Fruit fly (Drosophila melanogaster) whole organism, embryonic: Measurements from ENCODE around the gene RhoGAP19D.

Experiments
- ATbp ChIP-seq: fragments of 200-800 bp; sonication (Bioruptor generic); optimal IDR thresholded peaks from 2 replicates; lab custom pipeline; 2017; ENCODE audit warnings: missing biosample characterization, mild to moderate bottlenecking, missing genetic modification characterization, missing genetic modification reagents
- Atf6 ChIP-seq: fragments of 200-800 bp; sonication (Bioruptor generic); IDR thresholded peaks from 2 replicates; pipeline ENCODE4 v1.3.6; 2022; ENCODE audit warnings: missing biosample characterization, missing genetic modification characterization
- BEAF-32 ChIP-seq: fragments of 200-800 bp; sonication (Bioruptor generic); optimal IDR thresholded peaks from 3 replicates; lab custom pipeline; 2017; ENCODE audit warnings: missing biosample characterization, missing genetic modification characterization, mild to moderate bottlenecking, moderate library complexity, missing genetic modification reagents
- CG11456 ChIP-seq: fragments of 200-800 bp; sonication (Bioruptor generic); IDR thresholded peaks from 3 replicates; pipeline ENCODE4 v1.3.6; 2022; ENCODE audit warnings: missing biosample characterization, missing genetic modification characterization
- CG1233 ChIP-seq: fragments of 200-800 bp; sonication (Bioruptor generic); optimal IDR thresholded peaks from 4 replicates; lab custom pipeline; 2018; ENCODE audit warnings: missing biosample characterization, mild to moderate bottlenecking, missing genetic modification characterization
- CG13287 ChIP-seq: fragments of 200-800 bp; sonication (Bioruptor generic); IDR thresholded peaks from 2 replicates; pipeline ENCODE4 v1.3.6; 2022; ENCODE audit warnings: missing biosample characterization, missing genetic modification characterization; ENCODE audit not compliant: partially characterized antibody
- CG13296 ChIP-seq: fragments of 200-800 bp; sonication (Bioruptor generic); optimal IDR thresholded peaks from 3 replicates; lab custom pipeline; 2018; ENCODE audit warnings: missing biosample characterization, mild to moderate bottlenecking, missing genetic modification characterization
- CG1602 ChIP-seq: fragments of 200-800 bp; sonication (Bioruptor generic); optimal IDR thresholded peaks from 3 replicates; lab custom pipeline; 2016; ENCODE audit warnings: missing biosample characterization, missing genetic modification characterization
- CG1792 ChIP-seq: fragments of 200-800 bp; sonication (Bioruptor generic); optimal IDR thresholded peaks from 2 replicates; lab custom pipeline; 2016; ENCODE audit warnings: missing biosample characterization, missing genetic modification characterization
- CG18262 ChIP-seq: fragments of 200-800 bp; optimal IDR thresholded peaks from 3 replicates; lab custom pipeline; 2019; ENCODE audit warnings: missing biosample characterization, mild to moderate bottlenecking, missing genetic modification characterization, moderate library complexity
- CG31224 ChIP-seq: fragments of 200-800 bp; sonication (Bioruptor generic); IDR thresholded peaks from 2 replicates; pipeline ENCODE4 v1.3.6; 2022; ENCODE audit warnings: missing biosample characterization, missing genetic modification characterization
- CG3407 ChIP-seq: fragments of 200-800 bp; sonication (Bioruptor generic); optimal IDR thresholded peaks from 2 replicates; lab custom pipeline; 2018; ENCODE audit warnings: missing biosample characterization, mild to moderate bottlenecking, missing genetic modification characterization
- CG3726 ChIP-seq: fragments of 200-800 bp; sonication (Bioruptor generic); IDR thresholded peaks from 3 replicates; pipeline ENCODE4, ENCODE4 v1.3.6; 2022; ENCODE audit warnings: missing biosample characterization, missing genetic modification characterization
- CG3995 ChIP-seq: fragments of 200-800 bp; sonication (Bioruptor generic); optimal IDR thresholded peaks from 3 replicates; lab custom pipeline; 2016; ENCODE audit warnings: missing biosample characterization, missing genetic modification characterization
- CG5245 ChIP-seq: fragments of 200-800 bp; sonication (Bioruptor generic); optimal IDR thresholded peaks from 3 replicates; lab custom pipeline; 2016; ENCODE audit warnings: missing biosample characterization, missing genetic modification characterization
- CG8924 ChIP-seq: fragments of 200-800 bp; optimal IDR thresholded peaks from 3 replicates; lab custom pipeline; 2019; ENCODE audit warnings: missing biosample characterization, mild to moderate bottlenecking, missing genetic modification characterization, moderate library complexity
- CG9437 ChIP-seq: fragments of 200-800 bp; sonication (Bioruptor generic); optimal IDR thresholded peaks from 2 replicates; lab custom pipeline; 2018; ENCODE audit warnings: missing biosample characterization, mild to moderate bottlenecking, missing genetic modification characterization
- D19A ChIP-seq: fragments of 200-800 bp; optimal IDR thresholded peaks from 3 replicates; lab custom pipeline; 2019; ENCODE audit warnings: missing biosample characterization, mild to moderate bottlenecking, missing genetic modification characterization, moderate library complexity
- Dad ChIP-seq: fragments of 200-800 bp; sonication (Bioruptor generic); optimal IDR thresholded peaks from 3 replicates; lab custom pipeline; 2016; ENCODE audit warnings: missing biosample characterization, missing genetic modification characterization
- E2f1 ChIP-seq: fragments of 200-800 bp; sonication (Bioruptor generic); IDR thresholded peaks from 2 replicates; pipeline ENCODE4 v1.3.6; 2022; ENCODE audit warnings: missing biosample characterization, missing genetic modification characterization
- E2f2 ChIP-seq: fragments of 200-800 bp; sonication (Bioruptor generic); IDR thresholded peaks from 2 replicates; pipeline ENCODE4 v1.3.6; 2022; ENCODE audit warnings: missing biosample characterization, missing genetic modification characterization
- H15 ChIP-seq: fragments of 200-800 bp; sonication (Bioruptor generic); IDR thresholded peaks from 3 replicates; pipeline ENCODE4 v1.3.6; 2022; ENCODE audit warnings: missing biosample characterization, missing genetic modification characterization
- HHEX ChIP-seq: fragments of 200-800 bp; sonication (Bioruptor generic); optimal IDR thresholded peaks from 3 replicates; lab custom pipeline; 2017; ENCODE audit warnings: missing biosample characterization, mild to moderate bottlenecking, missing genetic modification characterization, missing genetic modification reagents
- Hmr ChIP-seq: fragments of 200-800 bp; sonication (Bioruptor generic); optimal IDR thresholded peaks from 3 replicates; lab custom pipeline; 2017; ENCODE audit warnings: mild to moderate bottlenecking, missing biosample characterization, missing genetic modification reagents, missing genetic modification characterization
- MTF-1 ChIP-seq: fragments of 200-800 bp; sonication (Bioruptor generic); optimal IDR thresholded peaks from 2 replicates; lab custom pipeline; 2018; ENCODE audit warnings: missing biosample characterization, mild to moderate bottlenecking, missing genetic modification characterization, borderline replicate concordance
- Meics ChIP-seq: fragments of 200-800 bp; sonication (Bioruptor generic); optimal IDR thresholded peaks from 2 replicates; lab custom pipeline; 2017; ENCODE audit warnings: missing biosample characterization, mild to moderate bottlenecking, missing genetic modification characterization
- Mrtf ChIP-seq: fragments of 200-800 bp; sonication (Bioruptor generic); IDR thresholded peaks from 3 replicates; pipeline ENCODE4 v1.3.6; 2022; ENCODE audit warnings: missing biosample characterization, missing genetic modification characterization
- Oli ChIP-seq: fragments of 200-800 bp; sonication (Bioruptor generic); optimal IDR thresholded peaks from 2 replicates; lab custom pipeline; 2018; ENCODE audit warnings: missing biosample characterization, mild to moderate bottlenecking, missing genetic modification characterization, moderate library complexity
- Ptx1 ChIP-seq: fragments of 200-800 bp; sonication (Bioruptor generic); IDR thresholded peaks from 2 replicates; pipeline ENCODE4 v1.3.6; 2022; ENCODE audit warnings: missing biosample characterization, missing genetic modification characterization
- Rfx ChIP-seq: fragments of 200-800 bp; sonication (Bioruptor generic); IDR thresholded peaks from 2 replicates; pipeline ENCODE4 v1.3.6; 2022; ENCODE audit warnings: missing biosample characterization, missing genetic modification characterization
- Xbp1 ChIP-seq: fragments of 200-800 bp; sonication (Bioruptor generic); optimal IDR thresholded peaks from 3 replicates; lab custom pipeline; 2016; ENCODE audit warnings: missing biosample characterization, mild to moderate bottlenecking, missing genetic modification characterization
- ab ChIP-seq: fragments of 200-800 bp; sonication (Bioruptor generic); optimal IDR thresholded peaks from 2 replicates; lab custom pipeline; 2016; ENCODE audit warnings: missing biosample characterization, missing genetic modification characterization
- ara ChIP-seq: fragments of 200-800 bp; sonication (Bioruptor generic); IDR thresholded peaks from 2 replicates; pipeline ENCODE4 v1.3.6; 2022; ENCODE audit warnings: missing biosample characterization, missing genetic modification characterization
- chn ChIP-seq: fragments of 200-800 bp; sonication (Bioruptor generic); optimal IDR thresholded peaks from 2 replicates; lab custom pipeline; 2016; ENCODE audit warnings: missing biosample characterization, missing genetic modification characterization
- crc ChIP-seq: fragments of 200-800 bp; sonication (Bioruptor generic); optimal IDR thresholded peaks from 2 replicates; lab custom pipeline; 2016; ENCODE audit warnings: missing biosample characterization, missing genetic modification characterization
- eve ChIP-seq, 2 experiments: fragments of >200 bp; optimal IDR thresholded peaks; 2 replicates each; lab custom pipeline; 2017; ENCODE audit warnings: missing biosample characterization in 2 of 2, missing genetic modification characterization in 2 of 2
- fd96Cb ChIP-seq: fragments of 200-800 bp; sonication (Bioruptor generic); optimal IDR thresholded peaks from 2 replicates; lab custom pipeline; 2018; ENCODE audit warnings: missing biosample characterization, mild to moderate bottlenecking, missing genetic modification characterization, moderate library complexity
- hkb ChIP-seq, 2 experiments: fragments of 200-800 bp in 1 of 2; fragments of >200 bp in 1 of 2; sonication (Bioruptor generic) in 1 of 2; IDR thresholded peaks in 1 of 2; optimal IDR thresholded peaks in 1 of 2; 2 replicates each; pipeline versions ENCODE4 v1.3.6 to Lab custom; 2017 to 2022; ENCODE audit warnings: missing biosample characterization in 1 of 2, missing genetic modification characterization in 1 of 2
- ken ChIP-seq: fragments of 200-800 bp; sonication (Bioruptor generic); IDR thresholded peaks from 3 replicates; pipeline ENCODE4 v1.3.6; 2022; ENCODE audit warnings: missing biosample characterization, missing genetic modification characterization
- lilli ChIP-seq: fragments of 200-800 bp; sonication (Bioruptor generic); optimal IDR thresholded peaks from 3 replicates; lab custom pipeline; 2016; ENCODE audit warnings: missing biosample characterization, missing genetic modification characterization
- lola ChIP-seq, 3 experiments: fragments of >200 bp in 2 of 3; fragments of 200-800 bp in 1 of 3; sonication (Bioruptor generic) in 1 of 3; optimal IDR thresholded peaks; 2 replicates each; lab custom pipeline; 2017 to 2019; ENCODE audit warnings: missing biosample characterization in 3 of 3, missing genetic modification characterization in 3 of 3, mild to moderate bottlenecking in 1 of 3, moderate library complexity in 1 of 3
- odd ChIP-seq: fragments of 200-800 bp; sonication (Bioruptor generic); optimal IDR thresholded peaks from 2 replicates; lab custom pipeline; 2017; ENCODE audit warnings: missing biosample characterization, mild to moderate bottlenecking, missing genetic modification characterization
- org-1 ChIP-seq: fragments of 200-800 bp; sonication (Bioruptor generic); optimal IDR thresholded peaks from 2 replicates; lab custom pipeline; 2017; ENCODE audit warnings: missing biosample characterization, missing genetic modification characterization
- pho ChIP-seq: fragments of 200-800 bp; sonication (Bioruptor generic); optimal IDR thresholded peaks from 2 replicates; lab custom pipeline; 2016; ENCODE audit warnings: missing biosample characterization, missing genetic modification characterization
- pnt ChIP-seq: fragments of 200-800 bp; sonication (Bioruptor generic); optimal IDR thresholded peaks from 3 replicates; lab custom pipeline; 2016; ENCODE audit warnings: missing biosample characterization, missing genetic modification characterization
- shn ChIP-seq: fragments of 200-800 bp; sonication (Bioruptor generic); optimal IDR thresholded peaks from 3 replicates; lab custom pipeline; 2016; ENCODE audit warnings: missing biosample characterization, missing genetic modification characterization
- sob ChIP-seq: fragments of 200-800 bp; sonication (Bioruptor generic); IDR thresholded peaks from 2 replicates; pipeline ENCODE4 v1.3.6; 2022; ENCODE audit warnings: missing biosample characterization, missing genetic modification characterization
- ttk ChIP-seq: fragments of 200-800 bp; sonication (Bioruptor generic); IDR thresholded peaks from 2 replicates; pipeline ENCODE4 v2.1.2; 2022; ENCODE audit warnings: missing biosample characterization, missing genetic modification characterization
- vnd ChIP-seq: fragments of 200-800 bp; sonication (Bioruptor generic); IDR thresholded peaks from 3 replicates; pipeline ENCODE4 v1.3.6; 2022; ENCODE audit warnings: missing biosample characterization, missing genetic modification characterization; ENCODE audit not compliant: partially characterized antibody
- wor ChIP-seq: fragments of 200-800 bp; sonication (Bioruptor generic); IDR thresholded peaks from 2 replicates; pipeline ENCODE4 v1.3.6; 2022; ENCODE audit warnings: missing biosample characterization, missing genetic modification characterization

RhoGAP19D gene

DNA sequence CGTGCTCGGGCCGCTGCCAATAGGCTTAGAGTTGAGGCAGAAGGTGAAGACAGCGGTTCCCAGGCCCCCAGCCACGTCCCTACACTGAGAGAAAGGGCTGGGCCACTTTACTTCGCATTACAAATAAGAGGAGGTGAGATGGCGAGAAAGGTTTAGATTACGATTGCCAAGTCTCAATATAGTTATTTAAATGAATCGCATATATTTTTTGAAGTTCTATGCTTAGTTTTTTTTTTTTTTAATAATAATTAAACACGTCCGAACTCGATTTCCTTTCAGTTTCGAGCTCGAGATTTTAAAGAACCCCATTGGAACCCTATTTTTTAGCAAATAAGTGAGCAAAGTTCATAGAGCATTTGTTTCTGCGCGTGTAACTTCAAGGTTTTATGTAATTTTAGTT lies 2.7 kb downstream of the RhoGAP19D start (continued):
- no peak for TF ChIP-seq vnd (GFP tag; lab: Robert Waterston, UW)
- no peak for TF ChIP-seq pho (GFP tag; lab: Kevin White, UChicago)
- TF ChIP-seq chn (GFP tag; lab: Kevin White, UChicago): peak; percentile 3
- no peak for TF ChIP-seq MTF-1
- TF ChIP-seq Hmr (GFP tag; lab: Kevin White, UChicago): peak; percentile 44
- peak; percentile 64 for TF ChIP-seq Ptx1 (GFP tag; lab: Robert Waterston, UW)
- TF ChIP-seq CG8924 (tag; lab: Kevin White, UChicago): peak; percentile 22
- peak; percentile 34; the same call in 1 of the 2 replicates for TF ChIP-seq sob (GFP tag; lab: Robert Waterston, UW)
- TF ChIP-seq ab (GFP tag; lab: Kevin White, UChicago): peak; percentile 29
- peak; percentile 37 for TF ChIP-seq fd96Cb (tag; lab: Kevin White, UChicago)
- TF ChIP-seq ara (GFP tag; lab: Robert Waterston, UW): peak; percentile 14; the same call in 1 of the 2 replicates
- peak; percentile 52 for TF ChIP-seq lilli (GFP tag; lab: Kevin White, UChicago)
- TF ChIP-seq wor: no peak
- peak; percentile 49 for TF ChIP-seq HHEX (GFP tag; lab: Kevin White, UChicago)
- TF ChIP-seq CG18262 (tag; lab: Kevin White, UChicago): peak; percentile 51
- no peak for TF ChIP-seq CG1792 (GFP tag; lab: Kevin White, UChicago)
- TF ChIP-seq CG13287 (GFP tag; lab: Robert Waterston, UW): no peak
- peak; percentile 31 for TF ChIP-seq CG1602 (GFP tag; lab: Kevin White, UChicago)
- TF ChIP-seq ttk (GFP tag; lab: Robert Waterston, UW): 0 out of 2 replicates have a peak, but pooled peaks have one; percentile 34
- 0 out of 3 replicates have a peak, but pooled peaks have one; percentile 34 for TF ChIP-seq Mrtf (GFP tag; lab: Robert Waterston, UW)
- peak; percentile 9 for TF ChIP-seq CG3407
- peak; percentile 37; the same call in 1 of the 2 replicates for TF ChIP-seq Rfx
- peak; percentile 6 for TF ChIP-seq CG1233 (GFP tag; lab: Kevin White, UChicago)
- peak; percentile 17 for TF ChIP-seq pnt (GFP tag; lab: Kevin White, UChicago)
- TF ChIP-seq Xbp1 (GFP tag; lab: Kevin White, UChicago): peak; percentile 60
- no peak for TF ChIP-seq ken (GFP tag; lab: Robert Waterston, UW)
- TF ChIP-seq org-1 (GFP tag; lab: Kevin White, UChicago): peak; percentile 17
- peak; percentile 34 for TF ChIP-seq E2f2
- TF ChIP-seq Dad (GFP tag; lab: Kevin White, UChicago): peak; percentile 8
- peak; percentile 14 for TF ChIP-seq CG5245 (GFP tag; lab: Kevin White, UChicago)
- peak; percentile 59 for TF ChIP-seq ATbp
- no peak for TF ChIP-seq crc (GFP tag; lab: Kevin White, UChicago)
- TF ChIP-seq D19A (tag; lab: Kevin White, UChicago): no peak
- peak; percentile 27 for TF ChIP-seq CG9437 (GFP tag; lab: Kevin White, UChicago)
- 0 out of 2 replicates have a peak, but pooled peaks have one; percentile 39 for TF ChIP-seq Atf6
- 0 out of 3 replicates have a peak, but pooled peaks have one; percentile 55 for TF ChIP-seq CG11456
- TF ChIP-seq H15 (GFP tag; lab: Robert Waterston, UW): 0 out of 3 replicates have a peak, but pooled peaks have one; percentile 34
- peak; percentile 9 for TF ChIP-seq shn (GFP tag; lab: Kevin White, UChicago)
- TF ChIP-seq E2f1: peak; percentile 46
- peak; percentile 56 for TF ChIP-seq Oli (tag; lab: Kevin White, UChicago)
- no peak for TF ChIP-seq CG31224 (GFP tag; lab: Robert Waterston, UW)
- TF ChIP-seq odd (GFP tag; lab: Kevin White, UChicago): peak; percentile 23
- no peak for TF ChIP-seq CG3995
- peak; percentile 29 for TF ChIP-seq CG13296 (GFP tag; lab: Kevin White, UChicago)
- TF ChIP-seq Meics (GFP tag; lab: Kevin White, UChicago): peak; percentile 54
- TF ChIP-seq hkb (optimal IDR thresholded peaks at IDR 0.05; lab: Kevin White, UChicago): no peak
- peak; percentile 45; the same call in 1 of the 2 replicates for TF ChIP-seq hkb (GFP tag; IDR thresholded peaks at IDR 0.05; lab: Robert Waterston, UW)
- TF ChIP-seq CG3726: no peak
- TF ChIP-seq lola (GFP tag; optimal IDR thresholded peaks at IDR 0.05; lab: Kevin White, UChicago): peak in 1 of 3 experiments; percentile 6
- no peak for TF ChIP-seq BEAF-32 (GFP tag; lab: Kevin White, UChicago)
- peak in 1 of 2 experiments; percentile 59 for TF ChIP-seq eve (GFP tag; optimal IDR thresholded peaks at IDR 0.05; lab: Kevin White, UChicago)
